Fruit fly (Drosophila melanogaster): ENCODE measurements around the gene CG14074.

Gene CG14074

DNA sequence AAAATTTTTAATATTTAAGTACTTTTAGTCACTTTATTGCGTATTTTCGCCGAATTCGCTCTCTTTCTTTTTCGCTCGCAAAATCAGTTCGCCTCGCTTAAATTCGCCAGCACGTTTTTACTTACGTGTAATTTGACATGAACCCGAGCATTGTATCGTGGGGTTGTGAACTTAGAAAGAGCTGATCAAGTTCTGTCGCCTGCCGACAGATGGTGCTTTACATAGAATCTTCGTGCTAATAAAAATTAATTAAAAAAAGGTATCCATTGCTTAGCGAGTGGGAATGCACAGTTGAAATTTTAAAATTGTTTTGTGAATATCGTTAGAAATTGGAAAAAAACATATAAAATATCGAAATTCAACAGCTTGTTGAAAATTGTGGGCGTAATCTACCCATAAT, 17.6 kb upstream of the CG14074 start (continued):
- TF ChIP-seq CG16815 (GFP tag; optimal IDR thresholded peaks at IDR 0.05) (no peak), br (optimal IDR thresholded peaks at IDR 0.05) (no peak), Rx (GFP tag; IDR thresholded peaks at IDR 0.05) (no peak), Drgx (GFP tag; IDR thresholded peaks at IDR 0.05) (no peak), Mad (GFP tag; optimal IDR thresholded peaks at IDR 0.05) (peak; percentile 84), CG9817 (tag; optimal IDR thresholded peaks at IDR 0.05) (no peak), bcd (GFP tag; optimal IDR thresholded peaks at IDR 0.05) (peak; percentile 74), CG4854 (GFP tag; optimal IDR thresholded peaks at IDR 0.05) (peak; percentile 69), CG10565 (GFP tag; optimal IDR thresholded peaks at IDR 0.05) (no peak), CG2120 (GFP tag; optimal IDR thresholded peaks at IDR 0.05) (peak; percentile 52), Gug (GFP tag; IDR thresholded peaks at IDR 0.05) (no peak; the same call in 3 of the 4 replicates), CG8089 (GFP tag; optimal IDR thresholded peaks at IDR 0.05) (peak; percentile 67), zfh2 (GFP tag; optimal IDR thresholded peaks at IDR 0.05) (peak; percentile 62), wor (GFP tag; IDR thresholded peaks at IDR 0.05) (no peak), CG18262 (tag; optimal IDR thresholded peaks at IDR 0.05) (peak; percentile 62), CG18011 (GFP tag; optimal IDR thresholded peaks at IDR 0.05) (peak; percentile 15), Doc2 (GFP tag; IDR thresholded peaks at IDR 0.05) (no peak), ash1 (GFP tag; optimal IDR thresholded peaks at IDR 0.05) (peak; percentile 21), aop (GFP tag; IDR thresholded peaks at IDR 0.05) (no peak), lab (GFP tag; optimal IDR thresholded peaks at IDR 0.05) (no peak), Lpt (GFP tag; optimal IDR thresholded peaks at IDR 0.05) (no peak), ewg (GFP tag; optimal IDR thresholded peaks at IDR 0.05) (peak; percentile 62), sima (GFP tag; optimal IDR thresholded peaks at IDR 0.05) (peak; percentile 21), CG11695 (GFP tag; IDR thresholded peaks at IDR 0.05) (no peak), Atf3 (GFP tag; optimal IDR thresholded peaks at IDR 0.05) (no peak), CG17385 (GFP tag; optimal IDR thresholded peaks at IDR 0.05) (peak; percentile 47), CG2199 (GFP tag; IDR thresholded peaks at IDR 0.05) (peak; percentile 95), Ssrp (tag; optimal IDR thresholded peaks at IDR 0.05) (peak; percentile 43), nmo (GFP tag; optimal IDR thresholded peaks at IDR 0.05) (no peak), crp (GFP tag; optimal IDR thresholded peaks at IDR 0.05) (peak in 1 of 2 experiments; percentile 21), Kr (GFP tag; optimal IDR thresholded peaks at IDR 0.05) (no peak), MTF-1 (GFP tag; optimal IDR thresholded peaks at IDR 0.05; ENCODE audit: borderline replicate concordance) (peak; percentile 10), E2f2 (GFP tag; IDR thresholded peaks at IDR 0.05) (peak; percentile 37; the same call in 1 of the 2 replicates), CG4328 (GFP tag; optimal IDR thresholded peaks at IDR 0.05) (peak; percentile 20), corto (GFP tag; optimal IDR thresholded peaks at IDR 0.05) (no peak), CG9727 (GFP tag; optimal IDR thresholded peaks at IDR 0.05) (no peak), p53 (GFP tag; optimal IDR thresholded peaks at IDR 0.05) (peak; percentile 48), scrt (GFP tag; optimal IDR thresholded peaks at IDR 0.05) (peak; percentile 46), sc (optimal IDR thresholded peaks at IDR 0.05) (no peak), sc (GFP tag; optimal IDR thresholded peaks at IDR 0.05) (peak; percentile 55), CG10267 (tag; optimal IDR thresholded peaks at IDR 0.05) (peak; percentile 67), gcm (GFP tag; optimal IDR thresholded peaks at IDR 0.05) (peak; percentile 18), CG2116 (GFP tag; optimal IDR thresholded peaks at IDR 0.05) (peak; percentile 68), mld (GFP tag; IDR thresholded peaks at IDR 0.05; ENCODE audit: partially characterized antibody) (no peak), CG15073 (GFP tag; optimal IDR thresholded peaks at IDR 0.05) (no peak), CG8944 (GFP tag; optimal IDR thresholded peaks at IDR 0.05) (peak; percentile 61), CG14965 (GFP tag; optimal IDR thresholded peaks at IDR 0.05; ENCODE audit: borderline replicate concordance) (peak; percentile 99), CG7271 (tag; optimal IDR thresholded peaks at IDR 0.05) (peak; percentile 44), CG16813 (GFP tag; IDR thresholded peaks at IDR 0.05; ENCODE audit: partially characterized antibody) (no peak), Sox102F (GFP tag; optimal IDR thresholded peaks at IDR 0.05) (no peak), CkIIα-i1 (GFP tag; IDR thresholded peaks at IDR 0.05) (no peak)
